Worm (Caenorhabditis elegans) whole organism, L1 larva: ENCODE results near the gene ZK6.6.

Source experiments
- C16A3.4 ChIP-seq: fragments of 150-350 bp; optimal IDR thresholded peaks from 2 replicates; lab custom pipeline; 2014; ENCODE audit warnings: missing biosample characterization, missing genetic modification characterization
- alr-1 ChIP-seq: fragments of 200-800 bp; sonication (Bioruptor generic); optimal IDR thresholded peaks from 2 replicates; lab custom pipeline; 2018; ENCODE audit warnings: borderline replicate concordance, mild to moderate bottlenecking, missing genetic modification characterization, missing compliant biosample characterization
- blmp-1 ChIP-seq: fragments of 150-350 bp; optimal IDR thresholded peaks from 2 replicates; lab custom pipeline; 2014; ENCODE audit warnings: missing biosample characterization, missing genetic modification characterization
- ceh-82 ChIP-seq, 3 experiments: fragments of 150-350 bp in 1 of 3; sonication (generic microtip) in 2 of 3; optimal IDR thresholded peaks; 2 replicates each; lab custom pipeline; 2014 to 2017; ENCODE audit warnings: missing biosample characterization in 3 of 3, missing genetic modification characterization in 3 of 3
- ceh-90 ChIP-seq: sonication (generic microtip); optimal IDR thresholded peaks from 2 replicates; lab custom pipeline; 2016; ENCODE audit warnings: missing genetic modification characterization, missing compliant biosample characterization
- dpl-1 ChIP-seq, 3 experiments: fragments of 150-350 bp in 2 of 3; sonication (generic microtip) in 1 of 3; optimal IDR thresholded peaks; 2 replicates each; lab custom pipeline; 2014 to 2017; ENCODE audit warnings: missing biosample characterization in 3 of 3, missing genetic modification characterization in 3 of 3, missing genetic modification reagents in 3 of 3
- efl-1 ChIP-seq, 4 experiments: fragments of 150-350 bp; optimal IDR thresholded peaks in 3 of 4; peaks in 1 of 4; 1 replicate in 1 of 4; 2 replicates in 3 of 4; lab custom pipeline; 2014; ENCODE audit warnings: missing biosample characterization in 2 of 4, missing genetic modification characterization in 2 of 4, missing genetic modification reagents in 2 of 4
- elt-2 ChIP-seq: sonication (generic microtip); optimal IDR thresholded peaks from 2 replicates; lab custom pipeline; 2016; ENCODE audit warnings: missing genetic modification characterization, mild to moderate bottlenecking, inconsistent platforms, missing compliant biosample characterization, missing genetic modification reagents
- fkh-4 ChIP-seq: sonication (generic microtip); optimal IDR thresholded peaks from 2 replicates; lab custom pipeline; 2016; ENCODE audit warnings: missing compliant biosample characterization, missing genetic modification characterization, borderline replicate concordance
- grh-1 ChIP-seq: fragments of 200-800 bp; sonication (Bioruptor generic); IDR thresholded peaks from 2 replicates; pipeline ENCODE4 v1.3.6; 2022; ENCODE audit warnings: missing genetic modification reagents, missing genetic modification characterization, missing compliant biosample characterization
- hlh-17 ChIP-seq: fragments of 200-800 bp; sonication (Bioruptor generic); optimal IDR thresholded peaks from 2 replicates; lab custom pipeline; 2018; ENCODE audit warnings: missing genetic modification characterization, mild to moderate bottlenecking, missing compliant biosample characterization, moderate library complexity, borderline replicate concordance
- hlh-4 ChIP-seq: sonication (generic microtip); optimal IDR thresholded peaks from 2 replicates; lab custom pipeline; 2016; ENCODE audit warnings: mild to moderate bottlenecking, missing genetic modification characterization, missing compliant biosample characterization
- irx-1 ChIP-seq: sonication (generic microtip); optimal IDR thresholded peaks from 2 replicates; lab custom pipeline; 2016; ENCODE audit warnings: missing genetic modification characterization, missing compliant biosample characterization
- jun-1 ChIP-seq: fragments of 150-350 bp; optimal IDR thresholded peaks from 2 replicates; lab custom pipeline; 2014; ENCODE audit warnings: missing biosample characterization, missing genetic modification reagents, missing genetic modification characterization
- lin-35 ChIP-seq, 2 experiments: fragments of 150-350 bp; optimal IDR thresholded peaks; 2 replicates each; lab custom pipeline; 2014; ENCODE audit warnings: missing biosample characterization in 2 of 2, missing genetic modification characterization in 2 of 2, missing genetic modification reagents in 2 of 2
- lin-39 ChIP-seq: fragments of 150-350 bp; optimal IDR thresholded peaks from 2 replicates; lab custom pipeline; 2014; ENCODE audit warnings: missing biosample characterization, missing genetic modification reagents, missing genetic modification characterization
- lir-3 ChIP-seq: sonication (generic microtip); optimal IDR thresholded peaks from 2 replicates; lab custom pipeline; 2016; ENCODE audit warnings: mild to moderate bottlenecking, missing genetic modification characterization, moderate library complexity, missing compliant biosample characterization; ENCODE audit not compliant: poor library complexity
- nhr-11 ChIP-seq: fragments of 150-350 bp; optimal IDR thresholded peaks from 2 replicates; lab custom pipeline; 2014; ENCODE audit warnings: missing biosample characterization, missing genetic modification characterization
- nhr-12 ChIP-seq: sonication (generic microtip); optimal IDR thresholded peaks from 2 replicates; lab custom pipeline; 2017; ENCODE audit warnings: missing biosample characterization, missing genetic modification characterization
- nhr-47 ChIP-seq: sonication (generic microtip); optimal IDR thresholded peaks from 2 replicates; lab custom pipeline; 2016; ENCODE audit warnings: mild to moderate bottlenecking, missing genetic modification characterization, moderate library complexity, missing compliant biosample characterization
- nhr-76 ChIP-seq: sonication (generic microtip); optimal IDR thresholded peaks from 2 replicates; lab custom pipeline; 2017; ENCODE audit warnings: missing biosample characterization, missing genetic modification characterization
- nhr-77 ChIP-seq: fragments of 150-350 bp; optimal IDR thresholded peaks from 2 replicates; lab custom pipeline; 2014; ENCODE audit warnings: missing biosample characterization, missing genetic modification characterization
- nhr-84 ChIP-seq: sonication (generic microtip); optimal IDR thresholded peaks from 2 replicates; lab custom pipeline; 2017; ENCODE audit warnings: missing biosample characterization, missing genetic modification characterization
- nhr-90 ChIP-seq: sonication (generic microtip); optimal IDR thresholded peaks from 2 replicates; lab custom pipeline; 2016; ENCODE audit warnings: mild to moderate bottlenecking, missing genetic modification characterization, missing compliant biosample characterization; ENCODE audit not compliant: poor library complexity
- pqm-1 ChIP-seq: sonication (generic microtip); optimal IDR thresholded peaks from 3 replicates; lab custom pipeline; 2017; ENCODE audit warnings: missing biosample characterization, missing genetic modification characterization
- rnt-1 ChIP-seq: sonication (generic microtip); optimal IDR thresholded peaks from 2 replicates; lab custom pipeline; 2016; ENCODE audit warnings: mild to moderate bottlenecking, missing genetic modification characterization, moderate library complexity, missing compliant biosample characterization
- skn-1 ChIP-seq: fragments of 150-350 bp; optimal IDR thresholded peaks from 2 replicates; lab custom pipeline; 2014; ENCODE audit warnings: missing biosample characterization, missing genetic modification characterization
- snpc-4 ChIP-seq: fragments of 150-350 bp; optimal IDR thresholded peaks from 2 replicates; lab custom pipeline; 2014; ENCODE audit warnings: missing biosample characterization, missing genetic modification characterization
- sox-4 ChIP-seq: sonication (generic microtip); optimal IDR thresholded peaks from 2 replicates; lab custom pipeline; 2016; ENCODE audit warnings: missing genetic modification characterization, missing compliant biosample characterization
- tbx-2 ChIP-seq: sonication (generic microtip); optimal IDR thresholded peaks from 2 replicates; lab custom pipeline; 2016; ENCODE audit warnings: missing genetic modification characterization, missing compliant biosample characterization
- unc-130 ChIP-seq: fragments of 150-350 bp; optimal IDR thresholded peaks from 2 replicates; lab custom pipeline; 2017; ENCODE audit warnings: missing biosample characterization, missing genetic modification characterization, inconsistent platforms
- unc-62 ChIP-seq: fragments of 150-350 bp; optimal IDR thresholded peaks from 2 replicates; lab custom pipeline; 2014; ENCODE audit warnings: missing biosample characterization, missing genetic modification reagents, missing genetic modification characterization
- unc-86 ChIP-seq: sonication (generic microtip); optimal IDR thresholded peaks from 2 replicates; lab custom pipeline; 2016; ENCODE audit warnings: missing genetic modification characterization, missing compliant biosample characterization
- vab-15 ChIP-seq: sonication (generic microtip); optimal IDR thresholded peaks from 2 replicates; lab custom pipeline; 2017; ENCODE audit warnings: missing genotype, mild to moderate bottlenecking, missing genetic modification characterization, missing compliant biosample characterization
- zag-1 ChIP-seq: fragments of 150-350 bp; optimal IDR thresholded peaks from 2 replicates; lab custom pipeline; 2014; ENCODE audit warnings: missing biosample characterization, missing genetic modification characterization
- ztf-11 ChIP-seq, 2 experiments: sonication (generic microtip); optimal IDR thresholded peaks; 2 replicates each; lab custom pipeline; 2016 to 2017; ENCODE audit warnings: missing genetic modification characterization in 2 of 2, missing biosample characterization in 1 of 2, missing compliant biosample characterization in 1 of 2

Gene ZK6.6

DNA sequence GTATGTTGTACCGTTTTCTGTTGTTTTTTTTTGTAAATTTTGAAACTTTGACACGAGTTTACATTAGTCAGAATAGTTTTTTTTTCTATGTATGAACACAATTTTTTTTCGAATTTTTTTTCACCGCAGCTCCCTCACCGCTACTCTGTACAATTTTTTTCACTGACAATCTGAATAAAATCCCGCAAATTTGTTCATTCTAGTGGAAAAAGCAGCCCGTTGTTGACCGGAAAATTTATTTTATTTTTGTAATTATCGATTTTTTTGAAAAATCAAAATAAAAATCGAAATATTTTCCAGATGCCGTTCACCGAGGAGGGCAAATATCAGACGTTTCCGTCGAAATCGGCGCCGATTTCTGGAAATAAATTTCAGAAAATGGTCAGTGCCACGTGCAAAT lies 29.0 kb upstream of the ZK6.6 start, which contains the start of gene T22H9.1:
Gene T22H9.1, plus strand, starts transcription at position 301 of the 400 bp plus-strand sequence.
- TF ChIP-seq skn-1 (tag; lab: Kevin White, UChicago) (no peak), nhr-47 (tag; lab: Kevin White, UChicago) (no peak), fkh-4 (tag; lab: Kevin White, UChicago) (no peak), grh-1 (GFP tag; lab: Robert Waterston, UW) (no peak), lin-35 (GFP tag; optimal IDR thresholded peaks at IDR 0.05; lab: Kevin White, UChicago) (no peak), ceh-82 (tag; optimal IDR thresholded peaks at IDR 0.05; lab: Kevin White, UChicago) (no peak), unc-86 (tag; lab: Kevin White, UChicago) (no peak), vab-15 (tag; lab: Kevin White, UChicago) (no peak), unc-62 (no peak), nhr-84 (no peak), ztf-11 (tag; optimal IDR thresholded peaks at IDR 0.05; lab: Kevin White, UChicago) (no peak), nhr-90 (no peak), tbx-2 (tag; lab: Kevin White, UChicago) (no peak), lin-39 (tag; lab: Kevin White, UChicago) (no peak)

DNA sequence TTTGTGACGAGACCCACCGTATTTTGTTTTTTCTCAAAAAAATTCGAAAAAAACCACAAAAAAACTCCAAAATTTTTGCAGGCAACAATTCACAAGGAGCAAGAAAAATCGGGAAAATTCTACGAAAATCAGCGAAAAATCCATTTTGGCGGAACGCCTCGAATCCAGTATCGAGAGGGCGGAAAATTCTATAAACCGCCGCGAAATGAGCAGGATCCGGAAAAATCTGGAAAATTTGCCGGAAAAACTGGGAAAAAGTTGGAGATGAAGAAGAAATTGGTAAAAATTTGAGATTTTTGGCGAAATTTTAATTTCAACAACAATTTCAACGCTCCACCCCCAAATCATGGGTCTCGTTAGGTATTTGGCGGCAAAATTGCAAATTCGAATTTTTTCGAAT lies 28.4 kb upstream of the ZK6.6 start:
- TF ChIP-seq efl-1 (optimal IDR thresholded peaks at IDR 0.05; lab: Kevin White, UChicago): no peak
- peak in 1 of 2 experiments; percentile 52 for TF ChIP-seq efl-1 (GFP tag; optimal IDR thresholded peaks at IDR 0.05 in 1 of 2; lab: Kevin White, UChicago)
- no peak for TF ChIP-seq pqm-1 (tag; lab: Kevin White, UChicago)

DNA sequence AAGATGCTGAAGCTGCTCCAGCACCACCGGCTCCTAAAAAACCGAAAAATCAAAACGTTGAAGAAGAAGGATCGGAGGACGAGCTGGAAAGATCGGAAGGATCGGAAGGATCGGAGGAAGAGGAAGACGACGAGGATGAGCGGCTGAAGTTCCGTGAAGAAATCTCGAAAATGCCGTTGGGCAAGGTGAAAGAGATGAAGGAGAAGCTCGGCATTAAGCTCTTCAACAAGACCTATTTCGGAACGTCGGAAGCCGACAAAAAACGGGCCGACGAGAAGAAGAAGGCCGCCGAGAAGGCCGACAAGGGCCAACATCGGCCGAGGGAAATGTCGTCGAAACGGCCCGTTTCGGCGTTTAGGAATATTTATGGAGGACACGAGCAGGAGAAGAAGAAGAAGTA lies 27.2 kb upstream of the ZK6.6 start:
- TF ChIP-seq rnt-1 (no peak), efl-1 (optimal IDR thresholded peaks at IDR 0.05; lab: Kevin White, UChicago) (no peak), efl-1 (GFP tag; optimal IDR thresholded peaks at IDR 0.05 in 1 of 2; lab: Kevin White, UChicago) (peak in 1 of 2 experiments; percentile 80), nhr-12 (tag; lab: Kevin White, UChicago) (no peak)

DNA sequence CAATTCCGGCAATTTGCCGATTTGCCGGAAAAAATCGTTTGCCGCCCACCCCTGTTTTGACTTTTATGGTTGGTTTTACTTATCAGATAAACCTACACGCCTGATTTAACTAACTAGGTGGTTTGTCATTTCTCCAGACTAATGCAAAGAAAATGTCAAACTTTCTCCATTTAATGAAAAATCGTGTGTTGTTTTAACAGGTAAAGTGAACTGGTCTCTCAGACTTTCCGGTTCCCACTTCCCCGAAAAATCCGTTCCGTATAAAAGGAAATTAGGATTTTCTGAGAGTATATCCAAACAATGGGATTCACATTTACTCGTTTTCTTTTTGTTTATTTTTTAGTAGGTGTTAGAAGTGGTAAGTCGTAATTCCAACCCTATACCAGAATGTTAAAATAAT lies 23.8 kb upstream of the ZK6.6 start, which contains the start of gene mltn-6:
Gene mltn-6, plus strand, starts transcription at position 301 of the 400 bp plus-strand sequence.
- TF ChIP-seq pqm-1 (tag; lab: Kevin White, UChicago) (no peak), alr-1 (tag; lab: Kevin White, UChicago) (no peak), C16A3.4 (no peak), hlh-4 (tag; lab: Kevin White, UChicago) (no peak), elt-2 (tag; lab: Kevin White, UChicago) (no peak)

DNA sequence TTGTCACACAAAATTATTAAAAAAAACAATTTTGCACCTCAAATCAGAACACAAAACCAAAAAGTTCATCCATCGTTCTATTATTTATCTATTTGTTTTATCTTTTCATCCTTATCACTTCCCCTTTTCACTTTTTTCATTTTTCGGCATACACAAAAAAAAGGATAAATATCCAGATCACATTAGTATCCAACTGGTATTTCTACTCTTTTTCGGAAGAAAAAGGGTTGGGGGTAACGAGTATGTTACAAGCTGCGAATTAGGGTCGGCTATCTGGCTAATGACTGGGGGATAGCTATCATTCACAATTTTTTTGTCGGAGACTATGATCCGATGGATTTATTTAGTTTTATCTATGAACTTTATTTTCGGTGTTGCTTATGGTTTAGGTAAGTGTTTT lies 18.5 kb upstream of the ZK6.6 start, which contains the start of gene mltn-7:
Gene mltn-7, plus strand, starts transcription at position 301 of the 400 bp plus-strand sequence.
- TF ChIP-seq fkh-4 (tag; lab: Kevin White, UChicago) (no peak), nhr-77 (tag; lab: Kevin White, UChicago) (no peak), dpl-1 (GFP tag; optimal IDR thresholded peaks at IDR 0.05; lab: Kevin White, UChicago) (no peak), blmp-1 (peak; percentile 15), irx-1 (tag; lab: Kevin White, UChicago) (no peak)

DNA sequence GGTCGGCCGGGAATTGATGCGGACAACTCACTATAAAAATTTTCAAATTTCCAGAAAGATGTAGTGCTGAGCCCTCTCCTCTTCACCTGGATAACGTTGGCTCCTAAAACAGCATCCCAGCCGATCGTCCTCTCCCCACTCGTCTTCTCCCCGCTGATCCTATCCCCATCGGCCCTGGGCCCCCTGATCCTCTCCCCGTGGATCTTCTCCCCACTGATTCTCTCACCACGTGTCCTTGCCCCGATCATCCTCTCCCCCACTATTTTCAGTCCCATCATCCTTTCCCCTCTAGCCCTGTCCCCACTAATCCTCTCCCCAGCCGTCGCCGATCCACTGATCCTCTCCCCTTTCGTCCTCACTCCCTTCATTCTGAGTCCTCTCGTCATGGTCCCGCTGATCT lies 15.3 kb upstream of the ZK6.6 start:
- TF ChIP-seq ceh-90 (tag; lab: Kevin White, UChicago) (no peak), nhr-84 (no peak), nhr-11 (tag; lab: Kevin White, UChicago) (no peak), sox-4 (tag; lab: Kevin White, UChicago) (no peak), snpc-4 (tag; lab: Kevin White, UChicago) (no peak), hlh-17 (GFP tag; lab: Kevin White, UChicago) (no peak), nhr-76 (tag; lab: Kevin White, UChicago) (no peak), zag-1 (tag; lab: Kevin White, UChicago) (no peak), efl-1 (optimal IDR thresholded peaks at IDR 0.05; lab: Kevin White, UChicago) (no peak), efl-1 (GFP tag; optimal IDR thresholded peaks at IDR 0.05 in 1 of 2; lab: Kevin White, UChicago) (no peak), jun-1 (tag; lab: Kevin White, UChicago) (no peak), lir-3 (no peak), unc-130 (tag; lab: Kevin White, UChicago) (no peak), fkh-4 (tag; lab: Kevin White, UChicago) (no peak)
- TF ChIP-seq, all 84 proteins: peak for 0
